Worm (Caenorhabditis elegans) whole organism, L1 larva: ENCODE measurements around the gene C05G5.5.

Source experiments
- C04F5.9 ChIP-seq: sonication (generic microtip); optimal IDR thresholded peaks from 2 replicates; lab custom pipeline; 2016; ENCODE audit warnings: missing genetic modification characterization, missing compliant biosample characterization
- C16A3.4 ChIP-seq: fragments of 150-350 bp; optimal IDR thresholded peaks from 2 replicates; lab custom pipeline; 2014; ENCODE audit warnings: missing biosample characterization, missing genetic modification characterization
- Y116A8C.19 ChIP-seq: sonication (generic microtip); optimal IDR thresholded peaks from 2 replicates; lab custom pipeline; 2016; ENCODE audit warnings: missing compliant biosample characterization, missing genetic modification characterization, borderline replicate concordance
- ama-1 ChIP-seq: fragments of 150-350 bp; optimal IDR thresholded peaks from 2 replicates; lab custom pipeline; 2014
- blmp-1 ChIP-seq: fragments of 150-350 bp; optimal IDR thresholded peaks from 2 replicates; lab custom pipeline; 2014; ENCODE audit warnings: missing biosample characterization, missing genetic modification characterization
- ceh-63 ChIP-seq: fragments of 200-800 bp; sonication (Bioruptor generic); optimal IDR thresholded peaks from 2 replicates; lab custom pipeline; 2018; ENCODE audit warnings: mild to moderate bottlenecking, missing genetic modification characterization, missing compliant biosample characterization
- ceh-8 ChIP-seq: fragments of 200-800 bp; sonication (Bioruptor generic); optimal IDR thresholded peaks from 2 replicates; lab custom pipeline; 2018; ENCODE audit warnings: mild to moderate bottlenecking, missing genetic modification characterization, moderate library complexity, missing compliant biosample characterization
- ceh-90 ChIP-seq: sonication (generic microtip); optimal IDR thresholded peaks from 2 replicates; lab custom pipeline; 2016; ENCODE audit warnings: missing genetic modification characterization, missing compliant biosample characterization
- ces-1 ChIP-seq: fragments of 150-350 bp; optimal IDR thresholded peaks from 2 replicates; lab custom pipeline; 2014; ENCODE audit warnings: missing biosample characterization, missing genetic modification reagents, missing genetic modification characterization
- dpl-1 ChIP-seq, 3 experiments: fragments of 150-350 bp in 2 of 3; sonication (generic microtip) in 1 of 3; optimal IDR thresholded peaks; 2 replicates each; lab custom pipeline; 2014 to 2017; ENCODE audit warnings: missing biosample characterization in 3 of 3, missing genetic modification characterization in 3 of 3, missing genetic modification reagents in 3 of 3
- efl-1 ChIP-seq, 4 experiments: fragments of 150-350 bp; optimal IDR thresholded peaks in 3 of 4; peaks in 1 of 4; 1 replicate in 1 of 4; 2 replicates in 3 of 4; lab custom pipeline; 2014; ENCODE audit warnings: missing biosample characterization in 2 of 4, missing genetic modification characterization in 2 of 4, missing genetic modification reagents in 2 of 4
- elt-2 ChIP-seq: sonication (generic microtip); optimal IDR thresholded peaks from 2 replicates; lab custom pipeline; 2016; ENCODE audit warnings: missing genetic modification characterization, mild to moderate bottlenecking, inconsistent platforms, missing compliant biosample characterization, missing genetic modification reagents
- elt-3 ChIP-seq, 6 experiments: fragments of 150-350 bp in 1 of 6; sonication (generic microtip); optimal IDR thresholded peaks; 2 replicates each; lab custom pipeline; 2017 to 2018; ENCODE audit warnings: missing biosample characterization in 6 of 6, missing genetic modification characterization in 6 of 6, inconsistent platforms in 1 of 6
- grh-1 ChIP-seq: fragments of 200-800 bp; sonication (Bioruptor generic); IDR thresholded peaks from 2 replicates; pipeline ENCODE4 v1.3.6; 2022; ENCODE audit warnings: missing genetic modification reagents, missing genetic modification characterization, missing compliant biosample characterization
- irx-1 ChIP-seq: sonication (generic microtip); optimal IDR thresholded peaks from 2 replicates; lab custom pipeline; 2016; ENCODE audit warnings: missing genetic modification characterization, missing compliant biosample characterization
- lin-14 ChIP-seq: fragments of 200-800 bp; sonication (Bioruptor generic); optimal IDR thresholded peaks from 2 replicates; lab custom pipeline; 2018; ENCODE audit warnings: mild to moderate bottlenecking, missing genetic modification characterization, moderate library complexity, missing compliant biosample characterization
- lin-35 ChIP-seq, 2 experiments: fragments of 150-350 bp; optimal IDR thresholded peaks; 2 replicates each; lab custom pipeline; 2014; ENCODE audit warnings: missing biosample characterization in 2 of 2, missing genetic modification characterization in 2 of 2, missing genetic modification reagents in 2 of 2
- lsy-2 ChIP-seq, 2 experiments: fragments of 150-350 bp; optimal IDR thresholded peaks; 2 replicates each; lab custom pipeline; 2014; ENCODE audit warnings: missing biosample characterization in 2 of 2, missing genetic modification characterization in 2 of 2
- mdl-1 ChIP-seq, 2 experiments: fragments of 150-350 bp; optimal IDR thresholded peaks; 2 replicates each; lab custom pipeline; 2014 to 2017; ENCODE audit warnings: missing biosample characterization in 2 of 2, missing genetic modification characterization in 2 of 2, inconsistent platforms in 1 of 2
- mep-1 ChIP-seq: fragments of 150-350 bp; optimal IDR thresholded peaks from 2 replicates; lab custom pipeline; 2014; ENCODE audit warnings: missing biosample characterization, missing genetic modification characterization
- nhr-19 ChIP-seq: fragments of 200-800 bp; sonication (Bioruptor generic); conservative IDR thresholded peaks from 2 replicates; pipeline ENCODE4 v1.3.6; 2022; ENCODE audit warnings: missing genetic modification characterization, missing compliant biosample characterization
- nhr-20 ChIP-seq: sonication (generic microtip); optimal IDR thresholded peaks from 2 replicates; lab custom pipeline; 2016; ENCODE audit warnings: mild to moderate bottlenecking, missing genetic modification characterization, missing compliant biosample characterization
- nhr-47 ChIP-seq: sonication (generic microtip); optimal IDR thresholded peaks from 2 replicates; lab custom pipeline; 2016; ENCODE audit warnings: mild to moderate bottlenecking, missing genetic modification characterization, moderate library complexity, missing compliant biosample characterization
- nhr-71 ChIP-seq: sonication (generic microtip); optimal IDR thresholded peaks from 2 replicates; lab custom pipeline; 2016; ENCODE audit warnings: mild to moderate bottlenecking, missing genetic modification characterization, moderate library complexity, missing compliant biosample characterization
- nhr-76 ChIP-seq: sonication (generic microtip); optimal IDR thresholded peaks from 2 replicates; lab custom pipeline; 2017; ENCODE audit warnings: missing biosample characterization, missing genetic modification characterization
- nhr-85 ChIP-seq: sonication (generic microtip); peaks from one replicate; lab custom pipeline; 2016; ENCODE audit warnings: missing genetic modification characterization, inconsistent platforms, missing compliant biosample characterization
- nhr-90 ChIP-seq: sonication (generic microtip); optimal IDR thresholded peaks from 2 replicates; lab custom pipeline; 2016; ENCODE audit warnings: mild to moderate bottlenecking, missing genetic modification characterization, missing compliant biosample characterization; ENCODE audit not compliant: poor library complexity
- pag-3 ChIP-seq: sonication (generic microtip); optimal IDR thresholded peaks from 2 replicates; lab custom pipeline; 2017; ENCODE audit warnings: missing genetic modification characterization, mild to moderate bottlenecking, missing compliant biosample characterization, antibody characterized with exemption, borderline replicate concordance; ENCODE audit not compliant: insufficient read depth
- rnt-1 ChIP-seq: sonication (generic microtip); optimal IDR thresholded peaks from 2 replicates; lab custom pipeline; 2016; ENCODE audit warnings: mild to moderate bottlenecking, missing genetic modification characterization, moderate library complexity, missing compliant biosample characterization
- skn-1 ChIP-seq: fragments of 150-350 bp; optimal IDR thresholded peaks from 2 replicates; lab custom pipeline; 2014; ENCODE audit warnings: missing biosample characterization, missing genetic modification characterization
- snpc-4 ChIP-seq: fragments of 150-350 bp; optimal IDR thresholded peaks from 2 replicates; lab custom pipeline; 2014; ENCODE audit warnings: missing biosample characterization, missing genetic modification characterization
- snu-23 ChIP-seq: sonication (generic microtip); optimal IDR thresholded peaks from 2 replicates; lab custom pipeline; 2016; ENCODE audit warnings: missing genetic modification characterization, missing compliant biosample characterization
- sox-4 ChIP-seq: sonication (generic microtip); optimal IDR thresholded peaks from 2 replicates; lab custom pipeline; 2016; ENCODE audit warnings: missing genetic modification characterization, missing compliant biosample characterization
- swsn-7 ChIP-seq: sonication (generic microtip); optimal IDR thresholded peaks from 2 replicates; lab custom pipeline; 2016; ENCODE audit warnings: missing genetic modification characterization, missing compliant biosample characterization
- tbx-2 ChIP-seq: sonication (generic microtip); optimal IDR thresholded peaks from 2 replicates; lab custom pipeline; 2016; ENCODE audit warnings: missing genetic modification characterization, missing compliant biosample characterization
- unc-130 ChIP-seq: fragments of 150-350 bp; optimal IDR thresholded peaks from 2 replicates; lab custom pipeline; 2017; ENCODE audit warnings: missing biosample characterization, missing genetic modification characterization, inconsistent platforms
- unc-86 ChIP-seq: sonication (generic microtip); optimal IDR thresholded peaks from 2 replicates; lab custom pipeline; 2016; ENCODE audit warnings: missing genetic modification characterization, missing compliant biosample characterization
- unc-98 ChIP-seq: fragments of 200-800 bp; sonication (Bioruptor generic); IDR thresholded peaks from 2 replicates; pipeline ENCODE4 v1.3.6; 2022; ENCODE audit warnings: missing genetic modification characterization, missing compliant biosample characterization
- xbp-1 ChIP-seq: sonication (generic microtip); optimal IDR thresholded peaks from 2 replicates; lab custom pipeline; 2016; ENCODE audit warnings: missing genetic modification characterization, missing compliant biosample characterization
- zag-1 ChIP-seq: fragments of 150-350 bp; optimal IDR thresholded peaks from 2 replicates; lab custom pipeline; 2014; ENCODE audit warnings: missing biosample characterization, missing genetic modification characterization

The C05G5.5 gene

ce11 chrX:14790320-14791048 lies 29.6 kb upstream of the C05G5.5 start, which contains the start of gene tatn-1 (continued):
- TF ChIP-seq nhr-76 (tag; lab: Kevin White, UChicago) (no peak), unc-98 (GFP tag; lab: Robert Waterston, UW) (no peak), ceh-8 (GFP tag; lab: Kevin White, UChicago) (no peak), ces-1 (no peak), rnt-1 (tag; lab: Kevin White, UChicago) (peak; percentile 30), unc-130 (tag; lab: Kevin White, UChicago) (peak; percentile 46), lsy-2 (tag; optimal IDR thresholded peaks at IDR 0.05; lab: Kevin White, UChicago) (peak; percentile 51 to 65), C04F5.9 (tag; lab: Kevin White, UChicago) (no peak), grh-1 (GFP tag; lab: Robert Waterston, UW) (peak; percentile 83), pag-3 (tag; lab: Kevin White, UChicago) (no peak), ama-1 (lab: Kevin White, UChicago) (no peak), dpl-1 (GFP tag; optimal IDR thresholded peaks at IDR 0.05; lab: Kevin White, UChicago) (peak in 2 of 3 experiments; percentile 1 to 38), swsn-7 (tag; lab: Kevin White, UChicago) (peak; percentile 41), ceh-90 (tag; lab: Kevin White, UChicago) (no peak), zag-1 (tag; lab: Kevin White, UChicago) (no peak), irx-1 (tag; lab: Kevin White, UChicago) (peak; percentile 81)

ce11 chrX:14787557-14787932 lies 26.6 kb upstream of the C05G5.5 start:
- TF ChIP-seq elt-3 (tag; optimal IDR thresholded peaks at IDR 0.05; lab: Kevin White, UChicago) (peak in 2 of 6 experiments; percentile 1 to 48), xbp-1 (tag; lab: Kevin White, UChicago) (no peak), elt-2 (peak; percentile 68), efl-1 (optimal IDR thresholded peaks at IDR 0.05; lab: Kevin White, UChicago) (no peak), efl-1 (GFP tag; optimal IDR thresholded peaks at IDR 0.05 in 1 of 2; lab: Kevin White, UChicago) (peak in 1 of 2 experiments; percentile 71)

- TF ChIP-seq elt-2: peak; percentile 55
- peak; percentile 58; the same call in 1 of the 2 replicates for TF ChIP-seq grh-1 (GFP tag; lab: Robert Waterston, UW)
- TF ChIP-seq lin-14: peak; percentile 71
- no peak for TF ChIP-seq sox-4
- TF ChIP-seq snu-23 (GFP tag; lab: Kevin White, UChicago): peak; percentile 67
- no peak for TF ChIP-seq skn-1
- no peak for TF ChIP-seq efl-1 (optimal IDR thresholded peaks at IDR 0.05; lab: Kevin White, UChicago)
- peak in 1 of 2 experiments; percentile 92 for TF ChIP-seq efl-1 (GFP tag; optimal IDR thresholded peaks at IDR 0.05 in 1 of 2; lab: Kevin White, UChicago)
- TF ChIP-seq nhr-90 (tag; lab: Kevin White, UChicago): peak; percentile 57
- TF ChIP-seq mep-1 (tag; lab: Kevin White, UChicago): peak; percentile 22
- no peak for TF ChIP-seq ceh-63 (GFP tag; lab: Kevin White, UChicago)
- TF ChIP-seq unc-86 (tag; lab: Kevin White, UChicago): no peak
- TF ChIP-seq blmp-1 (tag; lab: Kevin White, UChicago): peak; percentile 83
- no peak for TF ChIP-seq Y116A8C.19
- peak; percentile 4 for TF ChIP-seq snpc-4 (tag; lab: Kevin White, UChicago)
- TF ChIP-seq nhr-85: peak; percentile 97
- peak in 3 of 6 experiments; percentile 24 to 72 (median 34) for TF ChIP-seq elt-3 (tag; optimal IDR thresholded peaks at IDR 0.05; lab: Kevin White, UChicago)
- peak in 1 of 2 experiments; percentile 8 for TF ChIP-seq lsy-2 (tag; optimal IDR thresholded peaks at IDR 0.05; lab: Kevin White, UChicago)
- TF ChIP-seq nhr-47 (tag; lab: Kevin White, UChicago): peak; percentile 34
- no peak for TF ChIP-seq C16A3.4 (tag; lab: Kevin White, UChicago)
- TF ChIP-seq nhr-19 (GFP tag; lab: Robert Waterston, UW): peak; percentile 57
- peak in 1 of 2 experiments; percentile 67 for TF ChIP-seq lin-35 (GFP tag; optimal IDR thresholded peaks at IDR 0.05; lab: Kevin White, UChicago)
- peak in 1 of 2 experiments; percentile 72 for TF ChIP-seq mdl-1 (tag; optimal IDR thresholded peaks at IDR 0.05; lab: Kevin White, UChicago)
- TF ChIP-seq tbx-2 (tag; lab: Kevin White, UChicago): peak; percentile 34
- peak; percentile 82 for TF ChIP-seq nhr-71 (tag; lab: Kevin White, UChicago)
- peak; percentile 91 for TF ChIP-seq nhr-20 (tag; lab: Kevin White, UChicago)
Measured at ce11 chrX:14786821-14787556, 26.1 kb upstream of the C05G5.5 start.
